Fruit fly (Drosophila melanogaster) S2 (cell line): Measurements from ENCODE around the gene Nuf2.

Experiments
- CG8478 ChIP-seq: fragments of >200 bp; optimal IDR thresholded peaks from 2 replicates; lab custom pipeline; 2018
- CTCF ChIP-seq, 2 experiments: fragments of >200 bp; optimal IDR thresholded peaks; 2 replicates each; lab custom pipeline; 2018

dm6 chr2L:7063721-7064179 lies 1.9 kb downstream of the Nuf2 start, which contains the start of gene Sem1:
- no peak for TF ChIP-seq CG8478
- no peak for TF ChIP-seq CTCF (optimal IDR thresholded peaks at IDR 0.05; lab: Kevin White, UChicago)
